Worm (Caenorhabditis elegans) whole organism, L4/young adult: ENCODE measurements around the gene acr-15.

ENCODE experiments used
- W03F9.2 ChIP-seq: fragments of 150-350 bp; optimal IDR thresholded peaks from 2 replicates; lab custom pipeline; 2014; ENCODE audit warnings: missing biosample characterization, missing genetic modification characterization
- dao-5 ChIP-seq: sonication (generic microtip); optimal IDR thresholded peaks from 2 replicates; lab custom pipeline; 2016; ENCODE audit warnings: missing genotype, missing genetic modification characterization, moderate library complexity, missing compliant biosample characterization
- him-1 ChIP-seq: sonication (generic microtip); optimal IDR thresholded peaks from 2 replicates; lab custom pipeline; 2016; ENCODE audit warnings: missing genotype, missing genetic modification reagents, missing genetic modification characterization, missing compliant biosample characterization

ce11 chrV:8592691-8593307 is 40.3 kb downstream of the acr-15 start:
- TF ChIP-seq dao-5 (no peak), W03F9.2 (no peak), him-1 (tag; lab: Kevin White, UChicago) (no peak)
